Fruit fly (Drosophila melanogaster) whole organism, embryonic: Measurements from ENCODE around the gene CG32276.

Source experiments
- Awh ChIP-seq: fragments of 200-800 bp; sonication (Bioruptor generic); IDR thresholded peaks from 2 replicates; pipeline ENCODE4, ENCODE4 v1.3.6; 2022; ENCODE audit warnings: missing biosample characterization, missing genetic modification characterization
- BEAF-32 ChIP-seq: fragments of 200-800 bp; sonication (Bioruptor generic); optimal IDR thresholded peaks from 3 replicates; lab custom pipeline; 2017; ENCODE audit warnings: missing biosample characterization, missing genetic modification characterization, mild to moderate bottlenecking, moderate library complexity, missing genetic modification reagents
- CG10959 ChIP-seq: fragments of 200-800 bp; sonication (Bioruptor generic); IDR thresholded peaks from 2 replicates; pipeline ENCODE4 v1.3.6; 2022; ENCODE audit warnings: missing biosample characterization, missing genetic modification characterization
- CG11695 ChIP-seq: fragments of 200-800 bp; sonication (Bioruptor generic); IDR thresholded peaks from 3 replicates; pipeline ENCODE4 v1.3.6; 2022; ENCODE audit warnings: missing biosample characterization, missing genetic modification characterization
- CG14710 ChIP-seq: fragments of 200-800 bp; sonication (Bioruptor generic); optimal IDR thresholded peaks from 3 replicates; lab custom pipeline; 2019; ENCODE audit warnings: missing biosample characterization, mild to moderate bottlenecking, missing genetic modification characterization, moderate library complexity
- CG15073 ChIP-seq: fragments of 200-800 bp; sonication (Bioruptor generic); optimal IDR thresholded peaks from 2 replicates; lab custom pipeline; 2016; ENCODE audit warnings: missing biosample characterization, missing genetic modification characterization
- CG17385 ChIP-seq: fragments of 200-800 bp; sonication (Bioruptor generic); optimal IDR thresholded peaks from 3 replicates; lab custom pipeline; 2018; ENCODE audit warnings: missing biosample characterization, mild to moderate bottlenecking, missing genetic modification characterization
- CG2116 ChIP-seq: fragments of 200-800 bp; sonication (Bioruptor generic); optimal IDR thresholded peaks from 3 replicates; lab custom pipeline; 2018; ENCODE audit warnings: missing biosample characterization, mild to moderate bottlenecking, missing genetic modification characterization
- CG2120 ChIP-seq: fragments of 200-800 bp; sonication (Bioruptor generic); optimal IDR thresholded peaks from 3 replicates; lab custom pipeline; 2016; ENCODE audit warnings: missing biosample characterization, missing genetic modification characterization
- CG34422 ChIP-seq: fragments of 200-800 bp; sonication (Bioruptor generic); IDR thresholded peaks from 3 replicates; pipeline ENCODE4 v1.3.6; 2022; ENCODE audit warnings: missing biosample characterization, missing genetic modification characterization
- CG4617 ChIP-seq: fragments of 200-800 bp; sonication (Bioruptor generic); optimal IDR thresholded peaks from 3 replicates; lab custom pipeline; 2016; ENCODE audit warnings: missing biosample characterization, missing genetic modification characterization, borderline replicate concordance
- CG8290 ChIP-seq, 3 experiments: fragments of 200-800 bp; sonication (Bioruptor generic); optimal IDR thresholded peaks; 2 replicates each; lab custom pipeline; 2016 to 2019; ENCODE audit warnings: missing biosample characterization in 3 of 3, missing genetic modification characterization in 3 of 3, mild to moderate bottlenecking in 2 of 3, moderate library complexity in 1 of 3
- CG9215 ChIP-seq: fragments of 200-800 bp; sonication (Bioruptor generic); IDR thresholded peaks from 2 replicates; pipeline ENCODE4 v1.3.6; 2022; ENCODE audit warnings: missing biosample characterization, missing genetic modification characterization
- CG9876 ChIP-seq: fragments of 200-800 bp; sonication (Bioruptor generic); optimal IDR thresholded peaks from 2 replicates; lab custom pipeline; 2016; ENCODE audit warnings: missing biosample characterization, missing genetic modification characterization
- Dbx ChIP-seq: fragments of 200-800 bp; sonication (Bioruptor generic); IDR thresholded peaks from 3 replicates; pipeline ENCODE4 v1.3.6; 2022; ENCODE audit warnings: missing biosample characterization, missing genetic modification characterization
- Dip2 ChIP-seq: fragments of 200-800 bp; sonication (Bioruptor generic); IDR thresholded peaks from 2 replicates; pipeline ENCODE4 v1.3.6; 2022; ENCODE audit warnings: missing biosample characterization, missing genetic modification characterization
- ERR ChIP-seq: fragments of 200-800 bp; sonication (Bioruptor generic); optimal IDR thresholded peaks from 2 replicates; lab custom pipeline; 2016; ENCODE audit warnings: missing biosample characterization, missing genetic modification characterization
- Lhr ChIP-seq: fragments of 200-800 bp; sonication (Bioruptor generic); optimal IDR thresholded peaks from 3 replicates; lab custom pipeline; 2017; ENCODE audit warnings: mild to moderate bottlenecking, missing biosample characterization, missing genetic modification reagents, missing genetic modification characterization
- Mad ChIP-seq: fragments of 200-800 bp; sonication (Bioruptor generic); optimal IDR thresholded peaks from 2 replicates; lab custom pipeline; 2016; ENCODE audit warnings: missing biosample characterization, missing genetic modification characterization
- NfI ChIP-seq: fragments of 200-800 bp; sonication (Bioruptor generic); optimal IDR thresholded peaks from 3 replicates; lab custom pipeline; 2018; ENCODE audit warnings: missing biosample characterization, mild to moderate bottlenecking, missing genetic modification characterization, moderate library complexity
- Opbp ChIP-seq: fragments of 200-800 bp; sonication (Bioruptor generic); IDR thresholded peaks from 3 replicates; pipeline ENCODE4 v1.3.6; 2022; ENCODE audit warnings: missing biosample characterization, missing genetic modification characterization; ENCODE audit not compliant: partially characterized antibody
- Rfx ChIP-seq: fragments of 200-800 bp; sonication (Bioruptor generic); IDR thresholded peaks from 2 replicates; pipeline ENCODE4 v1.3.6; 2022; ENCODE audit warnings: missing biosample characterization, missing genetic modification characterization
- Scr ChIP-seq: fragments of 200-800 bp; sonication (Bioruptor generic); IDR thresholded peaks from 2 replicates; pipeline ENCODE4 v1.3.6; 2022; ENCODE audit warnings: missing biosample characterization, missing genetic modification characterization; ENCODE audit not compliant: partially characterized antibody
- Six4 ChIP-seq: fragments of 200-800 bp; sonication (Bioruptor generic); optimal IDR thresholded peaks from 2 replicates; lab custom pipeline; 2016; ENCODE audit warnings: missing biosample characterization, missing genetic modification characterization
- Ssrp ChIP-seq: fragments of 200-800 bp; sonication (Bioruptor generic); optimal IDR thresholded peaks from 2 replicates; lab custom pipeline; 2018; ENCODE audit warnings: missing biosample characterization, mild to moderate bottlenecking, missing genetic modification characterization, moderate library complexity
- ab ChIP-seq: fragments of 200-800 bp; sonication (Bioruptor generic); optimal IDR thresholded peaks from 2 replicates; lab custom pipeline; 2016; ENCODE audit warnings: missing biosample characterization, missing genetic modification characterization
- btn ChIP-seq: fragments of 200-800 bp; sonication (Bioruptor generic); optimal IDR thresholded peaks from 2 replicates; lab custom pipeline; 2016; ENCODE audit warnings: missing biosample characterization, missing genetic modification characterization
- cas ChIP-seq: fragments of 200-800 bp; sonication (Bioruptor generic); IDR thresholded peaks from 2 replicates; pipeline ENCODE4 v1.3.6; 2022; ENCODE audit warnings: missing biosample characterization, missing genetic modification characterization
- dati ChIP-seq: fragments of 200-800 bp; sonication (Bioruptor generic); IDR thresholded peaks from 2 replicates; pipeline ENCODE4 v1.3.6; 2022; ENCODE audit warnings: missing biosample characterization, missing genetic modification characterization
- dysf ChIP-seq: fragments of 200-800 bp; sonication (Bioruptor generic); IDR thresholded peaks from 3 replicates; pipeline ENCODE4 v1.3.6; 2022; ENCODE audit warnings: missing biosample characterization, missing genetic modification characterization
- fd102C ChIP-seq: fragments of 200-800 bp; sonication (Bioruptor generic); optimal IDR thresholded peaks from 2 replicates; lab custom pipeline; 2018; ENCODE audit warnings: missing biosample characterization, mild to moderate bottlenecking, missing genetic modification characterization, moderate library complexity
- fd3F ChIP-seq: fragments of 200-800 bp; sonication (Bioruptor generic); optimal IDR thresholded peaks from 2 replicates; lab custom pipeline; 2018; ENCODE audit warnings: missing biosample characterization, mild to moderate bottlenecking, missing genetic modification characterization, moderate library complexity
- fu2 ChIP-seq: fragments of 200-800 bp; sonication (Bioruptor generic); optimal IDR thresholded peaks from 2 replicates; lab custom pipeline; 2016; ENCODE audit warnings: missing biosample characterization, missing genetic modification characterization
- onecut ChIP-seq: fragments of 200-800 bp; sonication (Bioruptor generic); IDR thresholded peaks from 2 replicates; pipeline ENCODE4 v1.3.6; 2022; ENCODE audit warnings: missing biosample characterization, missing genetic modification characterization
- repo ChIP-seq: fragments of 200-800 bp; sonication (Bioruptor generic); optimal IDR thresholded peaks from 2 replicates; lab custom pipeline; 2016; ENCODE audit warnings: missing biosample characterization, missing genetic modification characterization
- row ChIP-seq: fragments of 200-800 bp; sonication (Bioruptor generic); IDR thresholded peaks from 3 replicates; pipeline ENCODE4 v1.3.6; 2022; ENCODE audit warnings: missing biosample characterization, missing genetic modification characterization
- sc ChIP-seq, 3 experiments: fragments of >200 bp in 2 of 3; fragments of 200-800 bp in 1 of 3; sonication (Bioruptor generic) in 1 of 3; optimal IDR thresholded peaks; 2 replicates in 2 of 3; 3 replicates in 1 of 3; lab custom pipeline; 2017; ENCODE audit warnings: mild to moderate bottlenecking in 1 of 3, missing biosample characterization in 1 of 3, missing genetic modification characterization in 1 of 3, missing genetic modification reagents in 1 of 3
- slp2 ChIP-seq: fragments of 200-800 bp; sonication (Bioruptor generic); optimal IDR thresholded peaks from 2 replicates; lab custom pipeline; 2016; ENCODE audit warnings: missing biosample characterization, missing genetic modification characterization
- sug ChIP-seq: fragments of 200-800 bp; optimal IDR thresholded peaks from 2 replicates; lab custom pipeline; 2019; ENCODE audit warnings: missing biosample characterization, mild to moderate bottlenecking, missing genetic modification characterization, moderate library complexity
- unpg ChIP-seq: fragments of 200-800 bp; sonication (Bioruptor generic); optimal IDR thresholded peaks from 3 replicates; lab custom pipeline; 2018; ENCODE audit warnings: missing biosample characterization, mild to moderate bottlenecking, missing genetic modification characterization, moderate library complexity
- usp ChIP-seq: fragments of >200 bp; optimal IDR thresholded peaks from 2 replicates; lab custom pipeline; 2017; ENCODE audit warnings: missing biosample characterization, missing genetic modification characterization

Gene CG32276

dm6 chr3L:3192333-3192894 lies 6.4 kb downstream of the CG32276 start, which contains the start of gene CG14965 (continued):
- TF ChIP-seq CG11695 (GFP tag; lab: Robert Waterston, UW) (no peak), row (GFP tag; lab: Robert Waterston, UW) (peak; percentile 50; the same call in 2 of the 3 replicates), Scr (peak; percentile 94), CG2116 (GFP tag; lab: Kevin White, UChicago) (peak; percentile 80)

- TF ChIP-seq ab (GFP tag; lab: Kevin White, UChicago), result no peak
- TF ChIP-seq CG2120, result no peak
- no peak for TF ChIP-seq CG9215 (GFP tag; lab: Robert Waterston, UW)
- no peak for TF ChIP-seq slp2
- no peak for TF ChIP-seq CG15073 (GFP tag; lab: Kevin White, UChicago)
- no peak for TF ChIP-seq CG4617 (GFP tag; lab: Kevin White, UChicago)
- TF ChIP-seq NfI (GFP tag; lab: Kevin White, UChicago), result no peak
- no peak for TF ChIP-seq Mad
- no peak for TF ChIP-seq usp (GFP tag; lab: Kevin White, UChicago)
- no peak for TF ChIP-seq fu2
- no peak for TF ChIP-seq dysf (GFP tag; lab: Robert Waterston, UW)
- no peak for TF ChIP-seq BEAF-32 (GFP tag; lab: Kevin White, UChicago)
- no peak for TF ChIP-seq Ssrp
- no peak for TF ChIP-seq Dip2
- TF ChIP-seq cas (GFP tag; lab: Robert Waterston, UW), result no peak
Measured at dm6 chr3L:3189647-3190046, 9.2 kb downstream of the CG32276 start, which contains the start of the genes CG42525 and CG14958. Gene CG42525, minus strand, starts transcription at chr3L:3189747. Gene CG14958, plus strand, starts transcription at chr3L:3189978.

dm6 chr3L:3187263-3187662 lies 11.6 kb downstream of the CG32276 start, which contains the start of gene CG14957:
Gene CG14957, plus strand, starts transcription at chr3L:3187563.
- TF ChIP-seq Rfx (GFP tag; lab: Robert Waterston, UW) (0 out of 2 replicates have a peak, but pooled peaks have one; percentile 12), Lhr (GFP tag; lab: Kevin White, UChicago) (no peak), CG8290 (GFP tag; optimal IDR thresholded peaks at IDR 0.05; lab: Kevin White, UChicago) (no peak), CG8290 (tag; optimal IDR thresholded peaks at IDR 0.05; lab: Kevin White, UChicago) (no peak), sug (no peak)

- no peak for TF ChIP-seq Awh (GFP tag; lab: Robert Waterston, UW)
- TF ChIP-seq row (GFP tag; lab: Robert Waterston, UW), result no peak
- TF ChIP-seq fd3F, result no peak
- TF ChIP-seq btn (GFP tag; lab: Kevin White, UChicago), result no peak
- no peak for TF ChIP-seq sc (optimal IDR thresholded peaks at IDR 0.05; lab: Kevin White, UChicago)
- TF ChIP-seq sc (GFP tag; optimal IDR thresholded peaks at IDR 0.05; lab: Kevin White, UChicago), result no peak
- TF ChIP-seq CG9876 (GFP tag; lab: Kevin White, UChicago), result no peak
- no peak for TF ChIP-seq CG34422 (GFP tag; lab: Robert Waterston, UW)
- no peak for TF ChIP-seq CG17385 (GFP tag; lab: Kevin White, UChicago)
- no peak for TF ChIP-seq repo
- TF ChIP-seq Six4 (GFP tag; lab: Kevin White, UChicago), result no peak
- TF ChIP-seq dati (GFP tag; lab: Robert Waterston, UW), result no peak
- no peak for TF ChIP-seq fd102C (GFP tag; lab: Kevin White, UChicago)
- no peak for TF ChIP-seq CG14710 (tag; lab: Kevin White, UChicago)
- TF ChIP-seq Dbx, result no peak
- TF ChIP-seq unpg, result no peak
- TF ChIP-seq onecut (GFP tag; lab: Robert Waterston, UW), result no peak
- TF ChIP-seq CG10959, result no peak
- no peak for TF ChIP-seq Opbp
- TF ChIP-seq ERR, result no peak
Measured at dm6 chr3L:3186364-3186763, 12.5 kb downstream of the CG32276 start, which contains the start of gene CG32284. Gene CG32284, plus strand, starts transcription at chr3L:3186664.
